Fruit fly (Drosophila melanogaster) whole organism: ENCODE data around the gene CG9853.

Source experiments
- CG8478 ChIP-seq: fragments of >200 bp; optimal IDR thresholded peaks from 2 replicates; lab custom pipeline; 2018; ENCODE audit warnings: inconsistent platforms
- EcR ChIP-seq, 2 experiments: fragments of >200 bp; optimal IDR thresholded peaks; 2 replicates each; lab custom pipeline; 2017; ENCODE audit warnings: missing biosample characterization in 2 of 2, missing genetic modification characterization in 2 of 2, missing genetic modification reagents in 2 of 2
- pan ChIP-seq: fragments of >200 bp; optimal IDR thresholded peaks from 2 replicates; lab custom pipeline; 2017
- psq ChIP-seq: fragments of >200 bp; optimal IDR thresholded peaks from 2 replicates; lab custom pipeline; 2017
- usp ChIP-seq: fragments of >200 bp; optimal IDR thresholded peaks from 2 replicates; lab custom pipeline; 2017; ENCODE audit warnings: missing biosample characterization, missing genetic modification characterization, mixed read lengths

DNA sequence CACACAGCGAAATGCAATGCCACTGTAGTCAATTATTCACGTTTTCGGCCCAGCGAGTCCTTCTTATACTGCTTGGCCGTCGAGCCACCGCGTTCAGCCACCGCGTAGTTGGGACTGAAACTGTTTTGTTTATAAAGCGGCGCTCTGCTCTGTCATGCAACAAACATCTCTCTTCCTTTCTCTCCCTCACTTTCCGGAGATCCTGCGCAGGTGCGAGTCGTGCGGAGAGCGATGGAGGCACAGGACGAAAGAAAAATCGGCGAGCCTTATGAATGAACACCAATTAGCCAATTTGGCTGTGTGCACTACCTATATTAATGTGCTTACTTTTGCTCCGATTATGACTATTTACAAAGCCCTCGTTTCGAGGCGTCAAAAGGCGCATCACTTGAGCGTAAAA is 17.7 kb upstream of the CG9853 start, which contains the start of gene CG32944:
- no peak for TF ChIP-seq psq (lab: Kevin White, UChicago)
- TF ChIP-seq CG8478 (lab: Kevin White, UChicago) = no peak
- TF ChIP-seq pan (lab: Kevin White, UChicago) = no peak
- no peak for TF ChIP-seq usp (GFP tag; lab: Kevin White, UChicago)
- no peak for TF ChIP-seq EcR (GFP tag; optimal IDR thresholded peaks at IDR 0.05; lab: Kevin White, UChicago)
